Fruit fly (Drosophila melanogaster): ENCODE measurements around the gene Ac78C.

DNA sequence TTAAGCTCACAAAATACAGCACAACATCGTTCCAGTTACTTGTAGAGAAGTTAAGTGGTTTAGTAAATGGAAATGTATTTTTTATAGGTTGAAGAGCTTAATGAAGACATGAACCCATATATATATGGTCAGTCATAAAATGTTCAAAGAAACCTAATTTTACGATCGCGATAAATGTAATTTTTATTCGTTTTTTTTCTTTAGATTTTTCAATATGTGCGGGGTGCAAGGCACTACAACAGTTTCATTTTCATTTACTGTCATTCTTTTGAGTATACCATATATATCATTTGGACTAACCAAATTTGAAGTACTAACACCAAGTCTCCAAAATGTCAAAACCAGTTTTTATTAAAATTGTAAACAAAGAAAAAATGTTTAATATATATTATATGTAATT, 48.3 kb downstream of the Ac78C start, which contains the start of gene CG33284:
- TF ChIP-seq CG8478 (optimal IDR thresholded peaks at IDR 0.05) (no peak), CTCF (optimal IDR thresholded peaks at IDR 0.05) (no peak)

All from S2 (cell line).